Worm (Caenorhabditis elegans): ENCODE results near the gene srh-187.
"Not testable (repeated sequence)": the region's sequence is repeated elsewhere in the genome, so short reads cannot be mapped to it uniquely, and the experiment has no call there.

srh-187 gene

DNA sequence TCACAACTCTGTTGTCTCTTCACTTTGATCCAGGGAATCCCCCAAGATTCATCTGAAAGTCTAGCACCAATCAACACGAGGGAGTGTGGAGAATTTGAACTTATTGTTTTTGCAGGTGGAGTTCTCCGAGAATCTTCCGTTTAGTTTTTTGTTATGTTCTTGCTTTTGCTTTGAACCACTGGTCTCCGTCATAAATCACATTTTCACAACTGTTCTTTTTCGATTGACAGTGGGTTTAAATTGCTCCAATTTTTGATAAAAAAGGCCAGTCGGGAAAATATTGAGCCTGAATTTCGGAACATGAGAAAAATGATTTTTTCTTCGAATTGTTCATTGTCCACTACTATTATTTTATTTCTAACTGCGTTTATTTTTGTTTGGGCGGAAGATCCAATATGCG lies 17.8 kb downstream of the srh-187 start, which contains the start of gene F10G2.10:
Gene F10G2.10 (plus strand): TSS at position 301 of the 400 bp plus-strand sequence.
- no peak for TF ChIP-seq tra-4 (tag; optimal IDR thresholded peaks at IDR 0.05)
- no peak for TF ChIP-seq hmg-4 (GFP tag; optimal IDR thresholded peaks at IDR 0.05)
- no peak for TF ChIP-seq hmbx-1 (tag; optimal IDR thresholded peaks at IDR 0.05)
- TF ChIP-seq ceh-36 (tag; optimal IDR thresholded peaks at IDR 0.05): no peak
- no peak for TF ChIP-seq tbx-37 (GFP tag; conservative IDR thresholded peaks at IDR 0.05)
- no peak for TF ChIP-seq ets-7 (tag; optimal IDR thresholded peaks at IDR 0.05)
- no peak for TF ChIP-seq F13C5.2 (tag; optimal IDR thresholded peaks at IDR 0.05)
- no peak for TF ChIP-seq scrt-1 (GFP tag; IDR thresholded peaks at IDR 0.05)
- TF ChIP-seq pes-1 (GFP tag; IDR thresholded peaks at IDR 0.05): no peak
- TF ChIP-seq sea-1 (GFP tag; conservative IDR thresholded peaks at IDR 0.05): no peak
- no peak for TF ChIP-seq tbx-11 (GFP tag; IDR thresholded peaks at IDR 0.05)
- no peak for TF ChIP-seq hnd-1 (tag; optimal IDR thresholded peaks at IDR 0.05)
- TF ChIP-seq B0310.2 (tag; optimal IDR thresholded peaks at IDR 0.05): no peak
- TF ChIP-seq flt-1 (GFP tag; IDR thresholded peaks at IDR 0.05): no peak
- no peak for TF ChIP-seq ama-1 (optimal IDR thresholded peaks at IDR 0.05)

DNA sequence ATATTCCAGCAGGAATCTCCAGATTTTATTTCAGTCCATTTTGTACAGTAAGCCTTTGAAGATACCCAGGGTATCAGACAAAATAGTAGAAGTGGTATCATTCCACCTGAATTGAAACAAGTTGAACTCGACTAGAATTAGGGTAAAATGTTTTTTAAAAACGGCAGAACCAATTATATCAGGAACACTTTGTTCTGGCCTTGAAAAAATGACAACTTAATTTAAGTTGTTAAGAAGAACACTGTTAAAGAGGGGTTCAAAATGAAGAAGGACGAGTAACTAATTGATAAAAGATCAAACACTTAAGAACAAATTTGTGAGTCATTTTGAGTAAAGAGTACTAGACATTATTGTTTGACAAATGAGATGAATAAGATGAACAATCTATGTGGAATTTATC lies 18.8 kb downstream of the srh-187 start, which contains the start of gene lmd-4:
Gene lmd-4 (minus strand): TSS at position 101 of the 400 bp plus-strand sequence.
- TF ChIP-seq aly-1 (tag; optimal IDR thresholded peaks at IDR 0.05) (no peak), F13C5.2 (tag; optimal IDR thresholded peaks at IDR 0.05) (no peak), flt-1 (GFP tag; IDR thresholded peaks at IDR 0.05) (no peak), hmbx-1 (tag; optimal IDR thresholded peaks at IDR 0.05) (no peak), scrt-1 (GFP tag; IDR thresholded peaks at IDR 0.05) (no peak), tbx-37 (GFP tag; conservative IDR thresholded peaks at IDR 0.05) (no peak), ets-7 (tag; optimal IDR thresholded peaks at IDR 0.05) (no peak), tbx-11 (GFP tag; IDR thresholded peaks at IDR 0.05) (no peak), hnd-1 (tag; optimal IDR thresholded peaks at IDR 0.05) (no peak), ceh-36 (tag; optimal IDR thresholded peaks at IDR 0.05) (no peak), ceh-13 (GFP tag; optimal IDR thresholded peaks at IDR 0.05) (no peak), tra-4 (tag; optimal IDR thresholded peaks at IDR 0.05) (no peak), pes-1 (GFP tag; IDR thresholded peaks at IDR 0.05) (no peak), ama-1 (optimal IDR thresholded peaks at IDR 0.05) (no peak), B0310.2 (tag; optimal IDR thresholded peaks at IDR 0.05) (no peak), hmg-4 (GFP tag; optimal IDR thresholded peaks at IDR 0.05) (no peak), sea-1 (GFP tag; conservative IDR thresholded peaks at IDR 0.05) (no peak)

DNA sequence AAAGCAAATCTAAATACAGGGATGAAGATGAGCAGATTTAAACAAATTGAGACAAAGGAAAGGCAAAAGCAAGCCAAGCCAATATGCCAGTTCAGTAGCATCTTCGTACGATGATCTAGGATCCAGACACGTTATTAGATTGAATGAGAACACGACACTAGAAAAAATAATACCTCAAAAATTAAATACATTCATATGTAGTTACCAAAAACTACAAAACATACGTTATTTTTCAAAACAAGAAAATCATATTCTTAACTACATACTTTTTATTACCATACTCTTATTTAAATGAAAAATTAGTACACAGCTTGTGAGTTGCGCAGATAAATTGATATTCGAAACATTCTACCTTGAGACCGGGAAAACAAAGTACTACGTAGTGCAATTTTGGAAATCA lies 26.5 kb downstream of the srh-187 start, which contains the start of gene srx-6:
Gene srx-6 (minus strand): TSS at position 101 of the 400 bp plus-strand sequence.
- TF ChIP-seq ceh-13 (GFP tag; optimal IDR thresholded peaks at IDR 0.05) (no peak), ets-7 (tag; optimal IDR thresholded peaks at IDR 0.05) (no peak), ama-1 (optimal IDR thresholded peaks at IDR 0.05) (no peak)

- TF ChIP-seq scrt-1 (GFP tag; IDR thresholded peaks at IDR 0.05) (no peak), B0310.2 (tag; optimal IDR thresholded peaks at IDR 0.05) (no peak), ama-1 (optimal IDR thresholded peaks at IDR 0.05) (no peak), hmg-4 (GFP tag; optimal IDR thresholded peaks at IDR 0.05) (no peak), hmbx-1 (tag; optimal IDR thresholded peaks at IDR 0.05) (no peak), tra-4 (tag; optimal IDR thresholded peaks at IDR 0.05) (no peak), hnd-1 (tag; optimal IDR thresholded peaks at IDR 0.05) (no peak), F13C5.2 (tag; optimal IDR thresholded peaks at IDR 0.05) (no peak), tbx-11 (GFP tag; IDR thresholded peaks at IDR 0.05) (no peak), ceh-36 (tag; optimal IDR thresholded peaks at IDR 0.05) (no peak), flt-1 (GFP tag; IDR thresholded peaks at IDR 0.05) (no peak)
These were observed 32.6 kb downstream of the srh-187 start, which contains the start of gene F07G11.1 for ce11 chrV:7307089-7307488. F07G11.1 (plus strand) TSS chrV:7307389.

DNA sequence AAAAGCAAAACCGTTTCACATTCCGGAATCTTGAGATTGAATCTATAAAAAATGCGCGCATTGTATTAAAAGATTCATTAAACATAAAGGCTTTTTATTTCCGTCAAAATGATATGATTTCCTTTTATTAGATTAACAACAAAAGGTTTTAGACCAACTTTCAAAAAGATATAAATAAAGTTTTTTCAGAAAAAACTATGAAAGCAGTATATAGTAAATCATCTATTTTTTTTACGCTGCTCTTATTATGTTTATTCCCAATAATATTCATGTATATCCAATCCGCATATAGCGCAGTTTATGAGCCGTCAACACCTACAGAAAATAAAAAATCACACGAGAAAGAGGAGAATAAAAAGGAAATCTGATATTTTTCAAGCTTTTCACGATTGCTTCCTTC lies 35.2 kb downstream of the srh-187 start, which contains the start of gene F07G11.2:
Gene F07G11.2 (plus strand): TSS at position 301 of the 400 bp plus-strand sequence.
- not testable (repeated sequence) for TF ChIP-seq aly-1, F13C5.2, hnd-1 (tag; optimal IDR thresholded peaks at IDR 0.05)

DNA sequence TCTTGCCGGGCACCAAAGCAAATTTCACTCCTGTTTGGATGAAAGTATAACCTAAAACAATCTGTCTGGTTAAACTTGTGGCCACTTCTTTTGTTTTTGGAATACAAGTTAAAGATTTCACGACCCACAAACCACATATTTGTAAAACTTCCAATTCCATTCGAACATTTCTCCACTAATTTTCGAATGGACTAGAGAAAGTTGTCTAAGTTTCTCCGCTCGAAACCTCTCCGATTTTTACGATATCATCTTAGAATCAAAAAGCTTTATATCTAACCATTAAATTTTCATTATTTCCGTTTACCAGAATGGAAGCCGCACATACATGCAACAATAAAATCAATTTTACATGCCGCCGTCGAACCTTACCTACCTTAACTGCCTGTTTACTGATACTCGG lies 41.3 kb downstream of the srh-187 start, which contains the start of gene F07G11.3:
Gene F07G11.3 (plus strand): TSS at position 301 of the 400 bp plus-strand sequence.
- TF ChIP-seq tbx-37 (GFP tag; conservative IDR thresholded peaks at IDR 0.05) (no peak), hmbx-1 (tag; optimal IDR thresholded peaks at IDR 0.05) (no peak)

DNA sequence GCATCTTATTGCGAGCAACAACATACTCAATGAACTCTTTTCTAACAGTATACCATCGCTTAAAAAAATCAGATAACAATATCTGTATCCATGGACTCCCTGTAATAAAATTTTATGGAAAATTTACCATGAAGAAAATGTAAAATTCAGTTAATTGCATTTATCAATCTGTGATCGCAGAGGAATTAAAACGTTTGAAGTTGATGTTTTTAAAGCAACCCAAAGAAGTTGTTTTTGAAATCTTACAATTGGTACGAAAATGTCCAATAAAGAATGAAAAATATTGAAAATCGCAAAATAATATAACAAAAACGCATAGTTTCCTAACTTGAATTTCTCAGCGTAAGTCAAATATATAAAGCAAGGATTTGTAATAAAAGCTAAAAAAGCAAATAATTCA lies 42.5 kb downstream of the srh-187 start, which contains the start of gene srj-32:
Gene srj-32 (minus strand): TSS at position 101 of the 400 bp plus-strand sequence.
- TF ChIP-seq ama-1 (optimal IDR thresholded peaks at IDR 0.05) (no peak), ceh-36 (tag; optimal IDR thresholded peaks at IDR 0.05) (no peak), pes-1 (GFP tag; IDR thresholded peaks at IDR 0.05) (no peak), F13C5.2 (tag; optimal IDR thresholded peaks at IDR 0.05) (no peak), hmg-4 (GFP tag; optimal IDR thresholded peaks at IDR 0.05) (no peak), tbx-37 (GFP tag; conservative IDR thresholded peaks at IDR 0.05) (no peak)

ce11 chrV:7295270-7295669 lies 44.5 kb downstream of the srh-187 start, which contains the start of gene F07G11.4:
F07G11.4 (minus strand) TSS chrV:7295370.
- TF ChIP-seq hmg-4 (GFP tag; optimal IDR thresholded peaks at IDR 0.05): no peak
- no peak for TF ChIP-seq tbx-11 (GFP tag; IDR thresholded peaks at IDR 0.05)

- TF ChIP-seq tbx-37 (GFP tag; conservative IDR thresholded peaks at IDR 0.05) (no peak), aly-1 (tag; optimal IDR thresholded peaks at IDR 0.05) (no peak), ama-1 (optimal IDR thresholded peaks at IDR 0.05) (no peak), ceh-13 (GFP tag; optimal IDR thresholded peaks at IDR 0.05) (no peak), scrt-1 (GFP tag; IDR thresholded peaks at IDR 0.05) (no peak), tra-4 (tag; optimal IDR thresholded peaks at IDR 0.05) (no peak), flt-1 (GFP tag; IDR thresholded peaks at IDR 0.05) (no peak), hmbx-1 (tag; optimal IDR thresholded peaks at IDR 0.05) (no peak), ets-7 (tag; optimal IDR thresholded peaks at IDR 0.05) (no peak)
These were observed 51.0 kb downstream of the srh-187 start, which contains the start of gene C13A2.1 for ce11 chrV:7288699-7289098. C13A2.1 (plus strand) TSS chrV:7288999.
